Fruit fly (Drosophila melanogaster): Measurements from ENCODE around the gene Spase22-23.

Spase22-23 gene

DNA sequence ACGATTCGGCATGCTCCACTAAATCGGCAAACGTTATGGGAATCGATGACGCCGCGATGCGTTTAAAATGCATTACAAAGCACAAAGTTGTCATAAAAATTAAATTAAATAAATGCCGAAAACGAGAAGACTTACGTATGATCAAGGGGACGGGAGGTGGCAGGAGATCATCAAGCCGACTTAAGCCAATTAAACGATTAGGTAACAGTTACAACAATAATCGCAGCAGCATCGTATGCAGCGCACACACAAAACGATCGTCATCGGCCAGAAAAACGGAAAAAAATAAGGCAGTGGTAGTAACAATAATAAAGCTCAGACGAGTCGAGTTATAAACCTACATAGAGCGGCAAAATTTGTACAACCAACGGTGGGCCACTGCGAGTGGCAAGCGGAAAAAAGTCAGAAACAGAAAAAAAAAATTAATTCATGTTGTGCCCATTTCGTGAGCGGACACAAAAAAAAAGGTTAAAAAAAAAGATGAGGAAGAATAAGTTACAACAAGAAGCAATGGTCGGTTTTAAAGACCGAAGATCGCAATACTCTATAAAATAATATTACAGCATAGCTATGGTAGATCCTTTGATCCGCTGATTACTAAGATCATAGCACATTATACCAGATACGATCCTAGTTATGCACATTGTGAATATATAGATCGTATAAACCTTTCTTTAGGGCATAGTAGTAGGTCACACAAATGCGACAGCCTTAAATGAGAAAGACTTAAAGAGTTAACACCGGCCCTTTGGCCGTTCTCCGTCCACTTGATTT, 23.3 kb downstream of the Spase22-23 start (continued):
- no peak for TF ChIP-seq CG1602 (GFP tag; optimal IDR thresholded peaks at IDR 0.05)
- TF ChIP-seq CG14050 (GFP tag; IDR thresholded peaks at IDR 0.05), result peak; percentile 49; the same call in 2 of the 3 replicates
- TF ChIP-seq nom (GFP tag; optimal IDR thresholded peaks at IDR 0.05), result no peak
- peak; percentile 11 for TF ChIP-seq bab2 (GFP tag; optimal IDR thresholded peaks at IDR 0.05)
- TF ChIP-seq oc (tag; optimal IDR thresholded peaks at IDR 0.05), result peak; percentile 87
- TF ChIP-seq Lim3 (GFP tag; IDR thresholded peaks at IDR 0.05), result no peak
- TF ChIP-seq CG10267 (tag; optimal IDR thresholded peaks at IDR 0.05), result peak; percentile 41
- peak; percentile 48; the same call in 1 of the 2 replicates for TF ChIP-seq peb (GFP tag; IDR thresholded peaks at IDR 0.05)
- no peak for TF ChIP-seq Dll (GFP tag; IDR thresholded peaks at IDR 0.05; ENCODE audit: partially characterized antibody)
- TF ChIP-seq CG7839 (tag; optimal IDR thresholded peaks at IDR 0.05), result peak; percentile 66
- TF ChIP-seq pan (optimal IDR thresholded peaks at IDR 0.05), result no peak
- peak in 1 of 2 experiments; percentile 51 for TF ChIP-seq pan (GFP tag; optimal IDR thresholded peaks at IDR 0.05 in 1 of 2, IDR thresholded peaks at IDR 0.05 in 1 of 2)
- TF ChIP-seq chif (GFP tag; optimal IDR thresholded peaks at IDR 0.05), result peak; percentile 12 to 39
- peak; percentile 40; the same call in 1 of the 2 replicates for TF ChIP-seq CG11247 (GFP tag; IDR thresholded peaks at IDR 0.05)
- peak; percentile 71 for TF ChIP-seq Ptx1 (GFP tag; IDR thresholded peaks at IDR 0.05)
- 0 out of 3 replicates have a peak, but pooled peaks have one; percentile 42 for TF ChIP-seq CG17361 (GFP tag; IDR thresholded peaks at IDR 0.05)
- no peak for TF ChIP-seq D19B (GFP tag; optimal IDR thresholded peaks at IDR 0.05)
- peak; percentile 57 for TF ChIP-seq lmd (GFP tag; IDR thresholded peaks at IDR 0.05)
- TF ChIP-seq ftz-f1 (GFP tag; optimal IDR thresholded peaks at IDR 0.05), result no peak
- TF ChIP-seq CG17912 (GFP tag; optimal IDR thresholded peaks at IDR 0.05), result no peak
- TF ChIP-seq NFAT (GFP tag; IDR thresholded peaks at IDR 0.05), result no peak
- 0 out of 3 replicates have a peak, but pooled peaks have one; percentile 17 for TF ChIP-seq sr (GFP tag; IDR thresholded peaks at IDR 0.05)
- TF ChIP-seq CG17359 (tag; optimal IDR thresholded peaks at IDR 0.05), result peak; percentile 83
- TF ChIP-seq CG6272 (GFP tag; IDR thresholded peaks at IDR 0.05), result 0 out of 2 replicates have a peak, but pooled peaks have one; percentile 26
- peak; percentile 26 for TF ChIP-seq CG10654 (GFP tag; optimal IDR thresholded peaks at IDR 0.05)
- TF ChIP-seq Eip74EF (GFP tag; optimal IDR thresholded peaks at IDR 0.05), result peak in 1 of 2 experiments; percentile 61
- TF ChIP-seq CG10366 (GFP tag; IDR thresholded peaks at IDR 0.05), result peak; percentile 51; the same call in 1 of the 2 replicates
- peak; percentile 60 for TF ChIP-seq CG17385 (GFP tag; optimal IDR thresholded peaks at IDR 0.05)
- TF ChIP-seq CG30020 (tag; optimal IDR thresholded peaks at IDR 0.05), result no peak
- TF ChIP-seq E2f1 (GFP tag; IDR thresholded peaks at IDR 0.05), result 0 out of 2 replicates have a peak, but pooled peaks have one; percentile 28
- no peak for TF ChIP-seq pum (GFP tag; optimal IDR thresholded peaks at IDR 0.05)
- TF ChIP-seq CG2202 (tag; optimal IDR thresholded peaks at IDR 0.05), result no peak
- no peak for TF ChIP-seq mld (GFP tag; IDR thresholded peaks at IDR 0.05; ENCODE audit: partially characterized antibody)
- no peak for TF ChIP-seq CG6654 (GFP tag; optimal IDR thresholded peaks at IDR 0.05)
- peak; percentile 4 for TF ChIP-seq CG16863 (GFP tag; optimal IDR thresholded peaks at IDR 0.05)
- TF ChIP-seq ewg (GFP tag; optimal IDR thresholded peaks at IDR 0.05), result peak; percentile 38
- no peak for TF ChIP-seq CHES-1-like (GFP tag; optimal IDR thresholded peaks at IDR 0.05)
- TF ChIP-seq D (optimal IDR thresholded peaks at IDR 0.05), result no peak
- peak; percentile 53 for TF ChIP-seq D (GFP tag; optimal IDR thresholded peaks at IDR 0.05)
- peak; percentile 52 for TF ChIP-seq CG17829 (tag; optimal IDR thresholded peaks at IDR 0.05)
- no peak for TF ChIP-seq chn (GFP tag; optimal IDR thresholded peaks at IDR 0.05)
- peak; percentile 14; the same call in 1 of the 3 replicates for TF ChIP-seq B-H1 (GFP tag; IDR thresholded peaks at IDR 0.05)
- peak; percentile 61 for TF ChIP-seq Awh (GFP tag; IDR thresholded peaks at IDR 0.05)
- TF ChIP-seq Dip3 (GFP tag; optimal IDR thresholded peaks at IDR 0.05), result no peak
- peak; percentile 92 for TF ChIP-seq Ets65A (GFP tag)
- peak; percentile 20; the same call in 1 of the 3 replicates for TF ChIP-seq croc (GFP tag; conservative IDR thresholded peaks at IDR 0.05)
- peak; percentile 41 for TF ChIP-seq CG12071 (GFP tag; optimal IDR thresholded peaks at IDR 0.05)
- TF ChIP-seq vvl (GFP tag; IDR thresholded peaks at IDR 0.05), result peak; percentile 73
- peak; percentile 47 for TF ChIP-seq grau (tag; optimal IDR thresholded peaks at IDR 0.05)
